Worm (Caenorhabditis elegans) whole organism, young adult: Measurements from ENCODE around the gene nspg-4.

Experiments
- B0035.1 ChIP-seq: sonication (generic microtip); optimal IDR thresholded peaks from 2 replicates; lab custom pipeline; 2016; ENCODE audit warnings: missing genetic modification characterization, mild to moderate bottlenecking, missing compliant biosample characterization, missing genotype, missing genetic modification reagents
- D2030.7 ChIP-seq: fragments of 200-800 bp; sonication (Bioruptor generic); IDR thresholded peaks from 2 replicates; pipeline ENCODE4 v1.3.6; 2022; ENCODE audit warnings: missing genetic modification reagents, missing genetic modification characterization, missing compliant biosample characterization
- F22D6.2 ChIP-seq: sonication (generic microtip); optimal IDR thresholded peaks from 2 replicates; lab custom pipeline; 2016; ENCODE audit warnings: mild to moderate bottlenecking, missing genetic modification characterization, missing compliant biosample characterization
- F33H1.4 ChIP-seq: fragments of 200-800 bp; sonication (Bioruptor generic); IDR thresholded peaks from 2 replicates; pipeline ENCODE4 v1.3.6; 2022; ENCODE audit warnings: missing genetic modification reagents, missing genetic modification characterization, missing compliant biosample characterization
- F39B2.1 ChIP-seq: fragments of 200-800 bp; sonication (Bioruptor generic); IDR thresholded peaks from 2 replicates; pipeline ENCODE4 v1.3.6; 2022; ENCODE audit warnings: missing genetic modification reagents, missing genetic modification characterization, missing compliant biosample characterization
- F57A8.1 ChIP-seq: fragments of 200-800 bp; sonication (Bioruptor generic); optimal IDR thresholded peaks from 2 replicates; lab custom pipeline; 2018; ENCODE audit warnings: mild to moderate bottlenecking, missing genetic modification characterization, moderate library complexity, missing compliant biosample characterization
- Y95B8A.8 ChIP-seq: fragments of 200-800 bp; sonication (Bioruptor generic); IDR thresholded peaks from 2 replicates; pipeline ENCODE4 v1.3.6; 2022; ENCODE audit warnings: missing genetic modification reagents, missing genetic modification characterization, missing compliant biosample characterization
- ZK185.1 ChIP-seq: sonication (generic microtip); optimal IDR thresholded peaks from 2 replicates; lab custom pipeline; 2016; ENCODE audit warnings: mild to moderate bottlenecking, missing genetic modification characterization, missing compliant biosample characterization; ENCODE audit not compliant: poor library complexity, severe bottlenecking
- attf-6 ChIP-seq: fragments of 200-800 bp; sonication (Bioruptor generic); IDR thresholded peaks from 2 replicates; pipeline ENCODE4 v1.3.6; 2022; ENCODE audit warnings: missing genetic modification reagents, missing genetic modification characterization, missing compliant biosample characterization
- ceh-100 ChIP-seq: fragments of 200-800 bp; sonication (Bioruptor generic); IDR thresholded peaks from 2 replicates; pipeline ENCODE4 v1.3.6; 2022; ENCODE audit warnings: missing genetic modification reagents, missing genetic modification characterization, missing compliant biosample characterization
- ceh-27 ChIP-seq: fragments of 200-800 bp; sonication (Bioruptor generic); optimal IDR thresholded peaks from 2 replicates; lab custom pipeline; 2018; ENCODE audit warnings: mild to moderate bottlenecking, missing genetic modification characterization, moderate library complexity, missing compliant biosample characterization
- ceh-79 ChIP-seq: sonication (generic microtip); optimal IDR thresholded peaks from 2 replicates; lab custom pipeline; 2017; ENCODE audit warnings: mild to moderate bottlenecking, missing genetic modification characterization, missing compliant biosample characterization
- egl-44 ChIP-seq: fragments of 200-800 bp; sonication (Bioruptor generic); IDR thresholded peaks from 2 replicates; pipeline ENCODE4 v1.3.6; 2022; ENCODE audit warnings: missing genetic modification reagents, missing genetic modification characterization, missing compliant biosample characterization
- egrh-3 ChIP-seq: fragments of 200-800 bp; sonication (Bioruptor generic); IDR thresholded peaks from 2 replicates; pipeline ENCODE4 v1.3.6; 2022; ENCODE audit warnings: missing genetic modification reagents, missing genetic modification characterization, missing compliant biosample characterization
- hlh-26 ChIP-seq: fragments of 200-800 bp; sonication (Bioruptor generic); conservative IDR thresholded peaks from 2 replicates; pipeline ENCODE4 v1.3.6; 2022; ENCODE audit warnings: missing genetic modification reagents, missing genetic modification characterization, missing compliant biosample characterization
- hmg-1.2 ChIP-seq: fragments of 200-800 bp; sonication (Bioruptor generic); IDR thresholded peaks from 2 replicates; pipeline ENCODE4 v1.3.6; 2022; ENCODE audit warnings: missing genetic modification reagents, missing genetic modification characterization, missing compliant biosample characterization
- hrde-1 ChIP-seq: sonication (generic microtip); optimal IDR thresholded peaks from 2 replicates; lab custom pipeline; 2016; ENCODE audit warnings: missing genetic modification characterization, mild to moderate bottlenecking, missing compliant biosample characterization, moderate library complexity, missing genotype, missing genetic modification reagents, borderline replicate concordance
- hsf-1 ChIP-seq: fragments of 200-800 bp; sonication (Bioruptor generic); IDR thresholded peaks from 2 replicates; pipeline ENCODE4 v1.3.6; 2022; ENCODE audit warnings: missing genetic modification reagents, missing genetic modification characterization, missing compliant biosample characterization
- lir-1 ChIP-seq: fragments of 200-800 bp; sonication (Bioruptor generic); conservative IDR thresholded peaks from 2 replicates; pipeline ENCODE4 v1.3.6; 2022; ENCODE audit warnings: missing genetic modification reagents, missing genetic modification characterization, missing compliant biosample characterization
- lsy-27 ChIP-seq: sonication (generic microtip); optimal IDR thresholded peaks from 2 replicates; lab custom pipeline; 2017; ENCODE audit warnings: missing genetic modification characterization, mild to moderate bottlenecking, missing compliant biosample characterization, antibody characterized with exemption, missing genotype, borderline replicate concordance; ENCODE audit not compliant: insufficient read depth
- nfyb-1 ChIP-seq: fragments of 200-800 bp; sonication (Bioruptor generic); IDR thresholded peaks from 2 replicates; pipeline ENCODE4 v1.3.6; 2022; ENCODE audit warnings: missing genetic modification reagents, missing genetic modification characterization, missing compliant biosample characterization
- nhr-179 ChIP-seq: sonication (generic microtip); optimal IDR thresholded peaks from 2 replicates; lab custom pipeline; 2016; ENCODE audit warnings: mild to moderate bottlenecking, missing genetic modification characterization, missing compliant biosample characterization
- nhr-80 ChIP-seq: sonication (generic microtip); optimal IDR thresholded peaks from 2 replicates; lab custom pipeline; 2016; ENCODE audit warnings: missing genetic modification characterization, missing compliant biosample characterization
- rcor-1 ChIP-seq: fragments of 200-800 bp; sonication (Bioruptor generic); IDR thresholded peaks from 2 replicates; pipeline ENCODE4 v1.3.6; 2022; ENCODE audit warnings: missing genetic modification reagents, missing genetic modification characterization, missing compliant biosample characterization
- rec-8 ChIP-seq, 2 experiments: sonication (generic microtip); optimal IDR thresholded peaks; 2 replicates each; lab custom pipeline; 2016; ENCODE audit warnings: mild to moderate bottlenecking in 2 of 2, missing genetic modification characterization in 2 of 2, missing genetic modification reagents in 2 of 2, missing genotype in 2 of 2, missing biosample characterization in 1 of 2, missing compliant biosample characterization in 1 of 2, moderate library complexity in 1 of 2
- sdz-38 ChIP-seq: sonication (generic microtip); optimal IDR thresholded peaks from 2 replicates; lab custom pipeline; 2016; ENCODE audit warnings: missing genotype, missing genetic modification characterization, missing compliant biosample characterization
- snpc-1.1 ChIP-seq: sonication (generic microtip); optimal IDR thresholded peaks from 2 replicates; lab custom pipeline; 2017; ENCODE audit warnings: missing genetic modification characterization, mild to moderate bottlenecking, missing compliant biosample characterization, antibody characterized with exemption, moderate library complexity, missing genotype, missing genetic modification reagents; ENCODE audit not compliant: insufficient read depth
- snpc-1.3 ChIP-seq: sonication (generic microtip); optimal IDR thresholded peaks from 2 replicates; lab custom pipeline; 2017; ENCODE audit warnings: missing genetic modification characterization, mild to moderate bottlenecking, missing compliant biosample characterization, antibody characterized with exemption, moderate library complexity, missing genotype, missing genetic modification reagents; ENCODE audit not compliant: insufficient read depth
- somi-1 ChIP-seq: fragments of 200-800 bp; sonication (Bioruptor generic); optimal IDR thresholded peaks from 2 replicates; lab custom pipeline; 2018; ENCODE audit warnings: mild to moderate bottlenecking, missing genetic modification characterization, missing compliant biosample characterization
- tbp1 ChIP-seq: fragments of 200-800 bp; sonication (Bioruptor generic); optimal IDR thresholded peaks from 2 replicates; lab custom pipeline; 2018; ENCODE audit warnings: mild to moderate bottlenecking, missing genetic modification characterization, missing compliant biosample characterization
- unc-130 ChIP-seq: sonication (generic microtip); optimal IDR thresholded peaks from 2 replicates; lab custom pipeline; 2016; ENCODE audit warnings: missing genetic modification reagents, missing genetic modification characterization, missing compliant biosample characterization
- ztf-18 ChIP-seq: sonication (generic microtip); optimal IDR thresholded peaks from 2 replicates; lab custom pipeline; 2016; ENCODE audit warnings: missing genotype, mild to moderate bottlenecking, missing genetic modification characterization, missing compliant biosample characterization
- ztf-28 ChIP-seq: fragments of 200-800 bp; sonication (Bioruptor generic); IDR thresholded peaks from 2 replicates; pipeline ENCODE4 v1.3.6; 2022; ENCODE audit warnings: missing genetic modification reagents, missing genetic modification characterization, missing compliant biosample characterization
- ztf-6 ChIP-seq: fragments of 200-800 bp; sonication (Bioruptor generic); IDR thresholded peaks from 2 replicates; pipeline ENCODE4 v1.3.6; 2022; ENCODE audit warnings: missing genetic modification reagents, missing genetic modification characterization, missing compliant biosample characterization

Gene nspg-4

ce11 chrX:3339882-3340281, 10.3 kb downstream of the nspg-4 start:
- TF ChIP-seq hlh-26 (GFP tag; lab: Robert Waterston, UW) = no peak
- no peak for TF ChIP-seq ZK185.1 (tag; lab: Kevin White, UChicago)
- no peak for TF ChIP-seq unc-130 (GFP tag; lab: Kevin White, UChicago)
- no peak for TF ChIP-seq rcor-1
- no peak for TF ChIP-seq Y95B8A.8
- no peak for TF ChIP-seq ztf-28 (GFP tag; lab: Robert Waterston, UW)
- TF ChIP-seq egl-44 = no peak
- no peak for TF ChIP-seq attf-6
- TF ChIP-seq lir-1 (GFP tag; lab: Robert Waterston, UW) = no peak
- TF ChIP-seq snpc-1.3 = no peak
- TF ChIP-seq ztf-6 (GFP tag; lab: Robert Waterston, UW) = no peak
- no peak for TF ChIP-seq ztf-18 (tag; lab: Kevin White, UChicago)
- TF ChIP-seq ceh-27 = no peak
- TF ChIP-seq hrde-1 (tag; lab: Kevin White, UChicago) = no peak
- no peak for TF ChIP-seq sdz-38 (tag; lab: Kevin White, UChicago)
- TF ChIP-seq lsy-27 = no peak
- no peak for TF ChIP-seq nfyb-1 (GFP tag; lab: Robert Waterston, UW)
- no peak for TF ChIP-seq rec-8 (tag; optimal IDR thresholded peaks at IDR 0.05; lab: Kevin White, UChicago)

ce11 chrX:3334115-3334514, 16.1 kb downstream of the nspg-4 start:
- TF ChIP-seq rcor-1 = no peak
- TF ChIP-seq F33H1.4 (GFP tag; lab: Robert Waterston, UW) = no peak
- TF ChIP-seq nhr-80 (tag; lab: Kevin White, UChicago) = peak; percentile 78
- no peak for TF ChIP-seq rec-8 (tag; optimal IDR thresholded peaks at IDR 0.05; lab: Kevin White, UChicago)
- TF ChIP-seq F39B2.1 = no peak
- TF ChIP-seq ZK185.1 (tag; lab: Kevin White, UChicago) = no peak
- no peak for TF ChIP-seq hmg-1.2
- TF ChIP-seq B0035.1 (tag; lab: Kevin White, UChicago) = no peak

- no peak for TF ChIP-seq snpc-1.1 (tag; lab: Kevin White, UChicago)
- TF ChIP-seq F57A8.1 (GFP tag; lab: Kevin White, UChicago) = no peak
- TF ChIP-seq nhr-179 (tag; lab: Kevin White, UChicago) = no peak
- no peak for TF ChIP-seq ceh-100 (GFP tag; lab: Robert Waterston, UW)
- TF ChIP-seq hmg-1.2 = no peak
- TF ChIP-seq sdz-38 (tag; lab: Kevin White, UChicago) = no peak
- no peak for TF ChIP-seq ceh-79 (tag; lab: Kevin White, UChicago)
- no peak for TF ChIP-seq egrh-3 (GFP tag; lab: Robert Waterston, UW)
- no peak for TF ChIP-seq somi-1 (GFP tag; lab: Kevin White, UChicago)
- TF ChIP-seq unc-130 (GFP tag; lab: Kevin White, UChicago) = no peak
- TF ChIP-seq D2030.7 (GFP tag; lab: Robert Waterston, UW) = no peak
- TF ChIP-seq F22D6.2 (tag; lab: Kevin White, UChicago) = no peak
- no peak for TF ChIP-seq F39B2.1
- no peak for TF ChIP-seq tbp1 (GFP tag; lab: Kevin White, UChicago)
- no peak for TF ChIP-seq rcor-1
- no peak for TF ChIP-seq hsf-1 (GFP tag; lab: Robert Waterston, UW)
These were observed 17.4 kb downstream of the nspg-4 start, which contains the start of gene F11D5.1 for ce11 chrX:3332824-3333223. F11D5.1 (plus strand) TSS chrX:3333124.
